Fruit fly (Drosophila melanogaster) whole organism, embryonic: ENCODE results near the gene mus302.
A peak's percentile ranks its signal among the peaks of the same experiment; 100 is the strongest.

Experiments used
- Aef1 ChIP-seq: fragments of 200-800 bp; sonication (Bioruptor generic); IDR thresholded peaks from 3 replicates; pipeline ENCODE4 v1.3.6; 2022; ENCODE audit warnings: missing biosample characterization, missing genetic modification characterization
- CG10267 ChIP-seq: fragments of 200-800 bp; sonication (Bioruptor generic); optimal IDR thresholded peaks from 2 replicates; lab custom pipeline; 2018; ENCODE audit warnings: missing biosample characterization, mild to moderate bottlenecking, missing genetic modification characterization, moderate library complexity
- CG12071 ChIP-seq: fragments of 200-800 bp; sonication (Bioruptor generic); optimal IDR thresholded peaks from 3 replicates; lab custom pipeline; 2018; ENCODE audit warnings: missing biosample characterization, mild to moderate bottlenecking, missing genetic modification characterization
- CG12769 ChIP-seq: fragments of 200-800 bp; sonication (Bioruptor generic); optimal IDR thresholded peaks from 2 replicates; lab custom pipeline; 2019; ENCODE audit warnings: missing biosample characterization, mild to moderate bottlenecking, missing genetic modification characterization, moderate library complexity
- CG13894 ChIP-seq: fragments of 200-800 bp; sonication (Bioruptor generic); optimal IDR thresholded peaks from 3 replicates; lab custom pipeline; 2018; ENCODE audit warnings: missing biosample characterization, mild to moderate bottlenecking, missing genetic modification characterization, moderate library complexity
- CG14667 ChIP-seq: fragments of 200-800 bp; sonication (Bioruptor generic); IDR thresholded peaks from 2 replicates; pipeline ENCODE4 v1.3.6; 2022; ENCODE audit warnings: missing biosample characterization, missing genetic modification characterization
- CG15514 ChIP-seq: fragments of 200-800 bp; sonication (Bioruptor generic); optimal IDR thresholded peaks from 3 replicates; lab custom pipeline; 2017; ENCODE audit warnings: missing biosample characterization, missing genetic modification characterization, mild to moderate bottlenecking, moderate library complexity, missing genetic modification reagents
- CG15601 ChIP-seq: fragments of 200-800 bp; sonication (Bioruptor generic); optimal IDR thresholded peaks from 3 replicates; lab custom pipeline; 2019; ENCODE audit warnings: missing biosample characterization, mild to moderate bottlenecking, missing genetic modification characterization, moderate library complexity
- CG15696 ChIP-seq: fragments of 200-800 bp; sonication (Bioruptor generic); optimal IDR thresholded peaks from 2 replicates; lab custom pipeline; 2019; ENCODE audit warnings: missing biosample characterization, mild to moderate bottlenecking, missing genetic modification characterization, moderate library complexity
- CG1647 ChIP-seq: fragments of 200-800 bp; sonication (Bioruptor generic); optimal IDR thresholded peaks from 3 replicates; lab custom pipeline; 2016; ENCODE audit warnings: missing biosample characterization, missing genetic modification characterization
- CG17186 ChIP-seq: fragments of 200-800 bp; sonication (Bioruptor generic); optimal IDR thresholded peaks from 3 replicates; lab custom pipeline; 2017; ENCODE audit warnings: missing biosample characterization, missing genetic modification reagents, missing genetic modification characterization
- CG17568 ChIP-seq: fragments of 200-800 bp; sonication (Bioruptor generic); optimal IDR thresholded peaks from 2 replicates; lab custom pipeline; 2018; ENCODE audit warnings: missing biosample characterization, mild to moderate bottlenecking, missing genetic modification characterization, moderate library complexity
- CG2116 ChIP-seq: fragments of 200-800 bp; sonication (Bioruptor generic); optimal IDR thresholded peaks from 3 replicates; lab custom pipeline; 2018; ENCODE audit warnings: missing biosample characterization, mild to moderate bottlenecking, missing genetic modification characterization
- CG31388 ChIP-seq: fragments of 200-800 bp; sonication (Bioruptor generic); optimal IDR thresholded peaks from 2 replicates; lab custom pipeline; 2016; ENCODE audit warnings: missing biosample characterization, missing genetic modification characterization
- CG34422 ChIP-seq: fragments of 200-800 bp; sonication (Bioruptor generic); IDR thresholded peaks from 3 replicates; pipeline ENCODE4 v1.3.6; 2022; ENCODE audit warnings: missing biosample characterization, missing genetic modification characterization
- CG3995 ChIP-seq: fragments of 200-800 bp; sonication (Bioruptor generic); optimal IDR thresholded peaks from 3 replicates; lab custom pipeline; 2016; ENCODE audit warnings: missing biosample characterization, missing genetic modification characterization
- CG43689 ChIP-seq: fragments of 200-800 bp; sonication (Bioruptor generic); IDR thresholded peaks from 2 replicates; pipeline ENCODE4 v1.3.6; 2022; ENCODE audit warnings: missing biosample characterization, missing genetic modification characterization
- CG6175 ChIP-seq: fragments of 200-800 bp; sonication (Bioruptor generic); IDR thresholded peaks from 3 replicates; pipeline ENCODE4 v1.3.6; 2022; ENCODE audit warnings: missing biosample characterization, missing genetic modification characterization
- CG6683 ChIP-seq: fragments of 200-800 bp; sonication (Bioruptor generic); optimal IDR thresholded peaks from 2 replicates; lab custom pipeline; 2017; ENCODE audit warnings: missing biosample characterization, mild to moderate bottlenecking, missing genetic modification characterization, missing genetic modification reagents
- CG6765 ChIP-seq: fragments of 200-800 bp; sonication (Bioruptor generic); optimal IDR thresholded peaks from 3 replicates; lab custom pipeline; 2017; ENCODE audit warnings: missing biosample characterization, mild to moderate bottlenecking, missing genetic modification characterization
- CG7839 ChIP-seq: fragments of 200-800 bp; sonication (Bioruptor generic); optimal IDR thresholded peaks from 3 replicates; lab custom pipeline; 2018; ENCODE audit warnings: missing biosample characterization, mild to moderate bottlenecking, missing genetic modification characterization, moderate library complexity
- CG8765 ChIP-seq: fragments of 200-800 bp; sonication (Bioruptor generic); IDR thresholded peaks from 2 replicates; pipeline ENCODE4 v1.3.6; 2022; ENCODE audit warnings: missing biosample characterization, missing genetic modification characterization
- Deaf1 ChIP-seq: fragments of 200-800 bp; optimal IDR thresholded peaks from 3 replicates; lab custom pipeline; 2019; ENCODE audit warnings: missing biosample characterization, mild to moderate bottlenecking, missing genetic modification characterization, moderate library complexity
- E2f2 ChIP-seq: fragments of 200-800 bp; sonication (Bioruptor generic); IDR thresholded peaks from 2 replicates; pipeline ENCODE4 v1.3.6; 2022; ENCODE audit warnings: missing biosample characterization, missing genetic modification characterization
- ERR ChIP-seq: fragments of 200-800 bp; sonication (Bioruptor generic); optimal IDR thresholded peaks from 2 replicates; lab custom pipeline; 2016; ENCODE audit warnings: missing biosample characterization, missing genetic modification characterization
- Hmr ChIP-seq: fragments of 200-800 bp; sonication (Bioruptor generic); optimal IDR thresholded peaks from 3 replicates; lab custom pipeline; 2017; ENCODE audit warnings: mild to moderate bottlenecking, missing biosample characterization, missing genetic modification reagents, missing genetic modification characterization
- Kr ChIP-seq: fragments of 200-800 bp; sonication (Bioruptor generic); optimal IDR thresholded peaks from 2 replicates; lab custom pipeline; 2017; ENCODE audit warnings: missing biosample characterization, mild to moderate bottlenecking, missing genetic modification characterization
- MESR4 ChIP-seq: fragments of 200-800 bp; sonication (Bioruptor generic); optimal IDR thresholded peaks from 2 replicates; lab custom pipeline; 2018; ENCODE audit warnings: missing biosample characterization, mild to moderate bottlenecking, missing genetic modification characterization, moderate library complexity
- Meics ChIP-seq: fragments of 200-800 bp; sonication (Bioruptor generic); optimal IDR thresholded peaks from 2 replicates; lab custom pipeline; 2017; ENCODE audit warnings: missing biosample characterization, mild to moderate bottlenecking, missing genetic modification characterization
- Mes4 ChIP-seq: fragments of 200-800 bp; sonication (Bioruptor generic); optimal IDR thresholded peaks from 2 replicates; lab custom pipeline; 2016; ENCODE audit warnings: missing biosample characterization, missing genetic modification characterization
- Pdp1 ChIP-seq, 2 experiments: fragments of 200-800 bp; sonication (Bioruptor generic); optimal IDR thresholded peaks; 3 replicates each; lab custom pipeline; 2016; ENCODE audit warnings: missing biosample characterization in 2 of 2, missing genetic modification characterization in 2 of 2, mild to moderate bottlenecking in 1 of 2, moderate library complexity in 1 of 2
- Rfx ChIP-seq: fragments of 200-800 bp; sonication (Bioruptor generic); IDR thresholded peaks from 2 replicates; pipeline ENCODE4 v1.3.6; 2022; ENCODE audit warnings: missing biosample characterization, missing genetic modification characterization
- Rx ChIP-seq: fragments of 200-800 bp; sonication (Bioruptor generic); IDR thresholded peaks from 2 replicates; pipeline ENCODE4 v1.3.6; 2022; ENCODE audit warnings: missing biosample characterization, missing genetic modification characterization
- Scr ChIP-seq: fragments of 200-800 bp; sonication (Bioruptor generic); IDR thresholded peaks from 2 replicates; pipeline ENCODE4 v1.3.6; 2022; ENCODE audit warnings: missing biosample characterization, missing genetic modification characterization; ENCODE audit not compliant: partially characterized antibody
- Trl ChIP-seq, 3 experiments: fragments of >200 bp in 2 of 3; fragments of 200-800 bp in 1 of 3; sonication (Bioruptor generic) in 1 of 3; optimal IDR thresholded peaks; 2 replicates in 1 of 3; 3 replicates in 2 of 3; lab custom pipeline; 2016 to 2017; ENCODE audit warnings: missing biosample characterization in 1 of 3, missing genetic modification characterization in 1 of 3
- btn ChIP-seq: fragments of 200-800 bp; sonication (Bioruptor generic); optimal IDR thresholded peaks from 2 replicates; lab custom pipeline; 2016; ENCODE audit warnings: missing biosample characterization, missing genetic modification characterization
- chn ChIP-seq: fragments of 200-800 bp; sonication (Bioruptor generic); optimal IDR thresholded peaks from 2 replicates; lab custom pipeline; 2016; ENCODE audit warnings: missing biosample characterization, missing genetic modification characterization
- dm ChIP-seq: fragments of 200-800 bp; sonication (Bioruptor generic); optimal IDR thresholded peaks from 3 replicates; lab custom pipeline; 2016; ENCODE audit warnings: missing biosample characterization, missing genetic modification characterization
- emc ChIP-seq: fragments of 200-800 bp; sonication (Bioruptor generic); optimal IDR thresholded peaks from 2 replicates; lab custom pipeline; 2016; ENCODE audit warnings: missing biosample characterization, missing genetic modification characterization
- esg ChIP-seq: fragments of 200-800 bp; sonication (Bioruptor generic); conservative IDR thresholded peaks from 2 replicates; pipeline ENCODE4 v1.3.6; 2022; ENCODE audit warnings: missing biosample characterization, missing genetic modification characterization
- gce ChIP-seq: fragments of 200-800 bp; sonication (Bioruptor generic); IDR thresholded peaks from 3 replicates; pipeline ENCODE4 v1.3.6; 2022; ENCODE audit warnings: missing biosample characterization, missing genetic modification characterization
- grn ChIP-seq: fragments of 200-800 bp; sonication (Bioruptor generic); optimal IDR thresholded peaks from 3 replicates; lab custom pipeline; 2017; ENCODE audit warnings: missing biosample characterization, missing genetic modification characterization
- gt ChIP-seq: fragments of 200-800 bp; sonication (Bioruptor generic); IDR thresholded peaks from 2 replicates; pipeline ENCODE4 v1.3.6; 2022; ENCODE audit warnings: missing biosample characterization, missing genetic modification characterization
- ham ChIP-seq: fragments of 200-800 bp; sonication (Bioruptor generic); IDR thresholded peaks from 2 replicates; pipeline ENCODE4 v1.3.6; 2022; ENCODE audit warnings: missing biosample characterization, missing genetic modification characterization
- oc ChIP-seq: fragments of 200-800 bp; sonication (Bioruptor generic); optimal IDR thresholded peaks from 2 replicates; lab custom pipeline; 2018; ENCODE audit warnings: missing biosample characterization, mild to moderate bottlenecking, missing genetic modification characterization, moderate library complexity
- pros ChIP-seq: fragments of 200-800 bp; sonication (Bioruptor generic); optimal IDR thresholded peaks from 3 replicates; lab custom pipeline; 2019; ENCODE audit warnings: missing biosample characterization, mild to moderate bottlenecking, missing genetic modification characterization, moderate library complexity
- ssp ChIP-seq: fragments of 200-800 bp; sonication (Bioruptor generic); IDR thresholded peaks from 2 replicates; pipeline ENCODE4 v1.3.6; 2022; ENCODE audit warnings: missing biosample characterization, missing genetic modification characterization
- tio ChIP-seq: fragments of 200-800 bp; sonication (Bioruptor generic); optimal IDR thresholded peaks from 2 replicates; lab custom pipeline; 2017; ENCODE audit warnings: missing biosample characterization, missing genetic modification characterization, inconsistent platforms
- unc-4 ChIP-seq: fragments of 200-800 bp; sonication (Bioruptor generic); IDR thresholded peaks from 2 replicates; pipeline ENCODE4 v1.3.6; 2022; ENCODE audit warnings: missing biosample characterization, missing genetic modification characterization; ENCODE audit not compliant: partially characterized antibody
- vfl ChIP-seq: fragments of 200-800 bp; sonication (Bioruptor generic); optimal IDR thresholded peaks from 2 replicates; lab custom pipeline; 2016; ENCODE audit warnings: missing biosample characterization, missing genetic modification characterization
- wor ChIP-seq: fragments of 200-800 bp; sonication (Bioruptor generic); IDR thresholded peaks from 2 replicates; pipeline ENCODE4 v1.3.6; 2022; ENCODE audit warnings: missing biosample characterization, missing genetic modification characterization

The mus302 gene

DNA sequence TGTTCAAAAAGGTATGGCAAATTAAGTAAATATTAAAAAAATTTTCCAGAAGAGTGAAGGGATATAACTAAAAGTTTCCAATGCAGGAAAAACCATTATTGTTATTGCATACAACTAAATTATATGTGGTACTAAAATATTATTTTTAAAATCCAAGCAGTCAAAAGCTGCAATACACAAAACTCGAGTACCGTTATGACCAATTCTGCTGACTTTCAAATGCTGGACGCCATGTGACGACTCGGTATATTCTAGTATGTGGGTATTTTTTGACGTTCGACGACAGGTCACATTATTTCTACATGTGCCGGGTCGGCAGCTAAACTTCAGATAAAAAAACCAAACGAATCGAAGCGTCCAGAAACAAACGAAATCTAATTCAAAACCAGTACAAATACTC, 28.6 kb upstream of the mus302 start (continued):
- TF ChIP-seq CG15514 (GFP tag; lab: Kevin White, UChicago): peak; percentile 62
- TF ChIP-seq CG6765: no peak
- TF ChIP-seq CG17568 (GFP tag; lab: Kevin White, UChicago): no peak
- TF ChIP-seq tio (GFP tag; lab: Kevin White, UChicago): no peak
- no peak for TF ChIP-seq Trl (optimal IDR thresholded peaks at IDR 0.05; lab: Kevin White, UChicago)
- no peak for TF ChIP-seq Trl (GFP tag; optimal IDR thresholded peaks at IDR 0.05; lab: Kevin White, UChicago)
- no peak for TF ChIP-seq gt (GFP tag; lab: Robert Waterston, UW)
- peak; percentile 55 for TF ChIP-seq Rfx (GFP tag; lab: Robert Waterston, UW)
- peak; percentile 48; the same call in 1 of the 2 replicates for TF ChIP-seq ssp (GFP tag; lab: Robert Waterston, UW)
- TF ChIP-seq CG6175 (GFP tag; lab: Robert Waterston, UW): no peak
- no peak for TF ChIP-seq CG6683 (GFP tag; lab: Kevin White, UChicago)
- TF ChIP-seq unc-4 (GFP tag; lab: Robert Waterston, UW): no peak
- no peak for TF ChIP-seq grn (GFP tag; lab: Kevin White, UChicago)
- no peak for TF ChIP-seq Scr (GFP tag; lab: Robert Waterston, UW)
- TF ChIP-seq CG17186 (GFP tag; lab: Kevin White, UChicago): peak; percentile 41
- no peak for TF ChIP-seq btn (GFP tag; lab: Kevin White, UChicago)
- TF ChIP-seq ham (GFP tag; lab: Robert Waterston, UW): no peak
- TF ChIP-seq Rx (GFP tag; lab: Robert Waterston, UW): no peak
- peak; percentile 29 for TF ChIP-seq CG2116 (GFP tag; lab: Kevin White, UChicago)
- TF ChIP-seq Hmr (GFP tag; lab: Kevin White, UChicago): peak; percentile 59
- no peak for TF ChIP-seq CG31388 (GFP tag; lab: Kevin White, UChicago)
- TF ChIP-seq chn (GFP tag; lab: Kevin White, UChicago): no peak
- no peak for TF ChIP-seq esg (GFP tag; lab: Robert Waterston, UW)
- no peak for TF ChIP-seq Kr (GFP tag; lab: Kevin White, UChicago)
- no peak for TF ChIP-seq emc
- no peak for TF ChIP-seq CG14667 (GFP tag; lab: Robert Waterston, UW)
- peak; percentile 44 for TF ChIP-seq CG10267 (tag; lab: Kevin White, UChicago)
- TF ChIP-seq Mes4 (GFP tag; lab: Kevin White, UChicago): no peak
- peak in 1 of 2 experiments; percentile 75 for TF ChIP-seq Pdp1 (GFP tag; optimal IDR thresholded peaks at IDR 0.05; lab: Kevin White, UChicago)
- peak; percentile 6 for TF ChIP-seq CG15601 (tag; lab: Kevin White, UChicago)
- TF ChIP-seq Aef1 (GFP tag; lab: Robert Waterston, UW): peak; percentile 19; the same call in 1 of the 3 replicates
- no peak for TF ChIP-seq CG43689
- no peak for TF ChIP-seq Deaf1
- TF ChIP-seq pros (GFP tag; lab: Kevin White, UChicago): no peak
- peak; percentile 30 for TF ChIP-seq CG13894 (tag; lab: Kevin White, UChicago)
- TF ChIP-seq CG7839 (tag; lab: Kevin White, UChicago): no peak
- TF ChIP-seq CG12769 (tag; lab: Kevin White, UChicago): peak; percentile 38
- TF ChIP-seq dm (GFP tag; lab: Kevin White, UChicago): peak; percentile 88
- peak; percentile 83 for TF ChIP-seq E2f2 (GFP tag; lab: Robert Waterston, UW)
- TF ChIP-seq CG12071 (GFP tag; lab: Kevin White, UChicago): no peak
- no peak for TF ChIP-seq wor (GFP tag; lab: Robert Waterston, UW)
- TF ChIP-seq oc (tag; lab: Kevin White, UChicago): no peak
- TF ChIP-seq CG34422 (GFP tag; lab: Robert Waterston, UW): peak; percentile 78; the same call in 1 of the 3 replicates
- TF ChIP-seq CG1647 (GFP tag; lab: Kevin White, UChicago): no peak
- no peak for TF ChIP-seq ERR (GFP tag; lab: Kevin White, UChicago)
- peak; percentile 27 for TF ChIP-seq vfl (GFP tag; lab: Kevin White, UChicago)
- TF ChIP-seq CG15696: no peak
- no peak for TF ChIP-seq Meics (GFP tag; lab: Kevin White, UChicago)
- TF ChIP-seq gce: no peak
- TF ChIP-seq CG3995 (GFP tag; lab: Kevin White, UChicago): peak; percentile 33
- TF ChIP-seq MESR4 (GFP tag; lab: Kevin White, UChicago): peak; percentile 55
- no peak for TF ChIP-seq CG8765 (GFP tag; lab: Robert Waterston, UW)
